Worm (Caenorhabditis elegans) whole organism, early embryonic: ENCODE measurements around the gene rbf-1.

ENCODE experiments used
- B0310.2 ChIP-seq: sonication (generic microtip); optimal IDR thresholded peaks from 2 replicates; lab custom pipeline; 2016; ENCODE audit warnings: mild to moderate bottlenecking, missing genetic modification characterization, missing compliant biosample characterization
- F13C5.2 ChIP-seq: sonication (generic microtip); optimal IDR thresholded peaks from 2 replicates; lab custom pipeline; 2017; ENCODE audit warnings: mild to moderate bottlenecking, missing genetic modification characterization, inconsistent platforms, missing compliant biosample characterization
- aly-1 ChIP-seq: sonication (generic microtip); optimal IDR thresholded peaks from 2 replicates; lab custom pipeline; 2016; ENCODE audit warnings: missing genetic modification characterization, missing compliant biosample characterization
- ama-1 ChIP-seq: fragments of 150-350 bp; optimal IDR thresholded peaks from 2 replicates; lab custom pipeline; 2014
- ceh-13 ChIP-seq: fragments of 200-800 bp; sonication (Bioruptor generic); optimal IDR thresholded peaks from 2 replicates; lab custom pipeline; 2018; ENCODE audit warnings: mild to moderate bottlenecking, missing genetic modification characterization, missing compliant biosample characterization
- ceh-36 ChIP-seq: sonication (generic microtip); optimal IDR thresholded peaks from 2 replicates; lab custom pipeline; 2016; ENCODE audit warnings: missing genetic modification characterization, inconsistent platforms, missing compliant biosample characterization
- ets-7 ChIP-seq: sonication (generic microtip); optimal IDR thresholded peaks from 2 replicates; lab custom pipeline; 2016; ENCODE audit warnings: missing genotype, missing genetic modification characterization, missing compliant biosample characterization
- flt-1 ChIP-seq: fragments of 200-800 bp; sonication (Bioruptor generic); IDR thresholded peaks from 2 replicates; pipeline ENCODE4 v1.3.6; 2022; ENCODE audit warnings: missing genetic modification characterization, missing compliant biosample characterization
- hmbx-1 ChIP-seq: sonication (generic microtip); optimal IDR thresholded peaks from 2 replicates; lab custom pipeline; 2016; ENCODE audit warnings: mild to moderate bottlenecking, missing genetic modification characterization, missing compliant biosample characterization
- hmg-4 ChIP-seq: fragments of 200-800 bp; sonication (Bioruptor generic); optimal IDR thresholded peaks from 2 replicates; lab custom pipeline; 2018; ENCODE audit warnings: mild to moderate bottlenecking, missing genetic modification characterization, missing compliant biosample characterization
- hnd-1 ChIP-seq: sonication (generic microtip); optimal IDR thresholded peaks from 2 replicates; lab custom pipeline; 2016; ENCODE audit warnings: missing genetic modification characterization, missing compliant biosample characterization
- pes-1 ChIP-seq: fragments of 200-800 bp; sonication (Bioruptor generic); IDR thresholded peaks from 2 replicates; pipeline ENCODE4 v1.3.6; 2022; ENCODE audit warnings: missing genetic modification reagents, missing genetic modification characterization, missing compliant biosample characterization
- scrt-1 ChIP-seq: fragments of 200-800 bp; sonication (Bioruptor generic); IDR thresholded peaks from 2 replicates; pipeline ENCODE4 v1.3.6; 2022; ENCODE audit warnings: missing genetic modification characterization, missing compliant biosample characterization
- sea-1 ChIP-seq: fragments of 200-800 bp; sonication (Bioruptor generic); conservative IDR thresholded peaks from 2 replicates; pipeline ENCODE4 v1.3.6; 2022; ENCODE audit warnings: missing genetic modification characterization, missing compliant biosample characterization
- tbx-11 ChIP-seq: fragments of 200-800 bp; sonication (Bioruptor generic); IDR thresholded peaks from 2 replicates; pipeline ENCODE4 v1.3.6; 2022; ENCODE audit warnings: missing genetic modification characterization, missing compliant biosample characterization
- tbx-37 ChIP-seq: fragments of 200-800 bp; sonication (Bioruptor generic); conservative IDR thresholded peaks from 2 replicates; pipeline ENCODE4 v1.3.6; 2022; ENCODE audit warnings: missing genetic modification reagents, missing genetic modification characterization, missing compliant biosample characterization
- tra-4 ChIP-seq: sonication (generic microtip); optimal IDR thresholded peaks from 2 replicates; lab custom pipeline; 2017; ENCODE audit warnings: missing genetic modification characterization, missing compliant biosample characterization

The rbf-1 gene

ce11 chrIII:6730185-6730850, 54.8 kb downstream of the rbf-1 start, which contains the start of the genes Y102E9.5 and odr-4:
Gene Y102E9.5 (minus strand): TSS chrIII:6730285.
Gene odr-4 (plus strand): TSS chrIII:6730800.
- TF ChIP-seq aly-1 (tag; lab: Kevin White, UChicago) = no peak
- no peak for TF ChIP-seq hmbx-1
- no peak for TF ChIP-seq pes-1 (GFP tag; lab: Robert Waterston, UW)
- TF ChIP-seq sea-1 = no peak
- no peak for TF ChIP-seq F13C5.2
- TF ChIP-seq ceh-13 = no peak
- no peak for TF ChIP-seq hmg-4 (GFP tag; lab: Kevin White, UChicago)
- TF ChIP-seq ceh-36 = no peak
- TF ChIP-seq tbx-11 (GFP tag; lab: Robert Waterston, UW) = no peak
- TF ChIP-seq scrt-1 (GFP tag; lab: Robert Waterston, UW) = no peak
- no peak for TF ChIP-seq B0310.2 (tag; lab: Kevin White, UChicago)
- no peak for TF ChIP-seq hnd-1 (tag; lab: Kevin White, UChicago)
- TF ChIP-seq ets-7 (tag; lab: Kevin White, UChicago) = no peak
- no peak for TF ChIP-seq tra-4 (tag; lab: Kevin White, UChicago)
- no peak for TF ChIP-seq tbx-37 (GFP tag; lab: Robert Waterston, UW)
- TF ChIP-seq ama-1 (lab: Kevin White, UChicago) = no peak
- no peak for TF ChIP-seq flt-1

ce11 chrIII:6731285-6731684, 55.7 kb downstream of the rbf-1 start:
- TF ChIP-seq aly-1 (tag; lab: Kevin White, UChicago) (no peak), ama-1 (lab: Kevin White, UChicago) (no peak), F13C5.2 (no peak), B0310.2 (tag; lab: Kevin White, UChicago) (no peak), ceh-36 (no peak), tbx-37 (GFP tag; lab: Robert Waterston, UW) (no peak), hnd-1 (tag; lab: Kevin White, UChicago) (no peak), tra-4 (tag; lab: Kevin White, UChicago) (no peak), tbx-11 (GFP tag; lab: Robert Waterston, UW) (no peak), flt-1 (no peak), ceh-13 (no peak), ets-7 (tag; lab: Kevin White, UChicago) (no peak)

- TF ChIP-seq scrt-1 (GFP tag; lab: Robert Waterston, UW) (no peak), ama-1 (lab: Kevin White, UChicago) (no peak), tbx-11 (GFP tag; lab: Robert Waterston, UW) (no peak), F13C5.2 (no peak), pes-1 (GFP tag; lab: Robert Waterston, UW) (no peak), hmbx-1 (no peak), sea-1 (no peak), ceh-13 (no peak), B0310.2 (tag; lab: Kevin White, UChicago) (no peak), hnd-1 (tag; lab: Kevin White, UChicago) (no peak), ets-7 (tag; lab: Kevin White, UChicago) (no peak), tra-4 (tag; lab: Kevin White, UChicago) (no peak), tbx-37 (GFP tag; lab: Robert Waterston, UW) (no peak), ceh-36 (no peak), aly-1 (tag; lab: Kevin White, UChicago) (no peak)
Measured at ce11 chrIII:6734420-6734819, 58.9 kb downstream of the rbf-1 start, which contains the start of gene Y102E9.3. Gene Y102E9.3 (minus strand): TSS chrIII:6734520.

- no peak for TF ChIP-seq ceh-36
- no peak for TF ChIP-seq scrt-1 (GFP tag; lab: Robert Waterston, UW)
- TF ChIP-seq pes-1 (GFP tag; lab: Robert Waterston, UW) = no peak
- TF ChIP-seq F13C5.2 = no peak
- no peak for TF ChIP-seq hmbx-1
- TF ChIP-seq hmg-4 (GFP tag; lab: Kevin White, UChicago) = no peak
- TF ChIP-seq sea-1 = no peak
- no peak for TF ChIP-seq tbx-11 (GFP tag; lab: Robert Waterston, UW)
- no peak for TF ChIP-seq ama-1 (lab: Kevin White, UChicago)
- TF ChIP-seq aly-1 (tag; lab: Kevin White, UChicago) = no peak
- TF ChIP-seq hnd-1 (tag; lab: Kevin White, UChicago) = no peak
- TF ChIP-seq tra-4 (tag; lab: Kevin White, UChicago) = no peak
- no peak for TF ChIP-seq ceh-13
- TF ChIP-seq flt-1 = no peak
- TF ChIP-seq B0310.2 (tag; lab: Kevin White, UChicago) = no peak
- no peak for TF ChIP-seq tbx-37 (GFP tag; lab: Robert Waterston, UW)
- TF ChIP-seq ets-7 (tag; lab: Kevin White, UChicago) = no peak
Measured at ce11 chrIII:6736566-6736965, 61.0 kb downstream of the rbf-1 start, which contains the start of gene Y102E9.6. Gene Y102E9.6 (minus strand): TSS chrIII:6736666.

ce11 chrIII:6736971-6737370, 61.4 kb downstream of the rbf-1 start, which contains the start of gene K07E12.2:
Gene K07E12.2 (plus strand): TSS chrIII:6737271.
- no peak for TF ChIP-seq sea-1

ce11 chrIII:6740072-6740471, 64.5 kb downstream of the rbf-1 start:
- no peak for TF ChIP-seq ceh-36
- no peak for TF ChIP-seq hmg-4 (GFP tag; lab: Kevin White, UChicago)
- TF ChIP-seq aly-1 (tag; lab: Kevin White, UChicago) = no peak
- TF ChIP-seq F13C5.2 = no peak
- TF ChIP-seq B0310.2 (tag; lab: Kevin White, UChicago) = no peak
- TF ChIP-seq sea-1 = no peak
- TF ChIP-seq ceh-13 = no peak
- TF ChIP-seq tbx-37 (GFP tag; lab: Robert Waterston, UW) = no peak
- TF ChIP-seq tbx-11 (GFP tag; lab: Robert Waterston, UW) = no peak
- no peak for TF ChIP-seq ets-7 (tag; lab: Kevin White, UChicago)
- TF ChIP-seq flt-1 = no peak
- no peak for TF ChIP-seq pes-1 (GFP tag; lab: Robert Waterston, UW)
- no peak for TF ChIP-seq tra-4 (tag; lab: Kevin White, UChicago)
- no peak for TF ChIP-seq hmbx-1
- no peak for TF ChIP-seq scrt-1 (GFP tag; lab: Robert Waterston, UW)
- TF ChIP-seq hnd-1 (tag; lab: Kevin White, UChicago) = no peak
- no peak for TF ChIP-seq ama-1 (lab: Kevin White, UChicago)

- TF ChIP-seq ceh-13 (no peak), B0310.2 (tag; lab: Kevin White, UChicago) (no peak), F13C5.2 (no peak), ceh-36 (no peak), hmg-4 (GFP tag; lab: Kevin White, UChicago) (no peak), ama-1 (lab: Kevin White, UChicago) (no peak), tbx-37 (GFP tag; lab: Robert Waterston, UW) (no peak)
Measured at ce11 chrIII:6742597-6742996, 67.0 kb downstream of the rbf-1 start.
